Worm (Caenorhabditis elegans): ENCODE data around the gene atg-7.

atg-7 gene

ce11 chrIV:11124674-11125073, 43.8 kb upstream of the atg-7 start, which contains the start of gene spo-11:
spo-11 (minus strand) TSS chrIV:11124862.
- TF ChIP-seq nhr-25 (tag; optimal IDR thresholded peaks at IDR 0.05) (no peak), R02D3.7 (tag; optimal IDR thresholded peaks at IDR 0.05) (no peak), alr-1 (tag; optimal IDR thresholded peaks at IDR 0.05) (no peak)

- TF ChIP-seq unc-62 (GFP tag; optimal IDR thresholded peaks at IDR 0.05) (no peak), lin-13 (GFP tag; optimal IDR thresholded peaks at IDR 0.05) (no peak), mab-5 (tag; optimal IDR thresholded peaks at IDR 0.05) (no peak), skn-1 (tag; optimal IDR thresholded peaks at IDR 0.05) (no peak), unc-39 (tag; optimal IDR thresholded peaks at IDR 0.05) (no peak), lin-11 (tag; optimal IDR thresholded peaks at IDR 0.05) (no peak), Y55F3AM.14 (GFP tag; optimal IDR thresholded peaks at IDR 0.05) (no peak), nhr-21 (tag; optimal IDR thresholded peaks at IDR 0.05) (peak; percentile 20), unc-55 (GFP tag; optimal IDR thresholded peaks at IDR 0.05) (no peak), crh-2 (tag; optimal IDR thresholded peaks at IDR 0.05) (no peak), nhr-237 (tag; optimal IDR thresholded peaks at IDR 0.05) (no peak), nhr-77 (tag; optimal IDR thresholded peaks at IDR 0.05) (no peak), zag-1 (tag; optimal IDR thresholded peaks at IDR 0.05) (no peak), F13H6.1 (tag; optimal IDR thresholded peaks at IDR 0.05) (peak; percentile 47), nhr-25 (tag; optimal IDR thresholded peaks at IDR 0.05) (no peak), nhr-10 (tag; optimal IDR thresholded peaks at IDR 0.05) (no peak), ceh-16 (tag; optimal IDR thresholded peaks at IDR 0.05) (peak; percentile 41), nhr-12 (tag; optimal IDR thresholded peaks at IDR 0.05) (no peak), elt-3 (tag; optimal IDR thresholded peaks at IDR 0.05) (no peak), nhr-129 (tag; optimal IDR thresholded peaks at IDR 0.05) (no peak), mbf-1 (tag; optimal IDR thresholded peaks at IDR 0.05) (no peak), lin-39 (tag; optimal IDR thresholded peaks at IDR 0.05) (no peak), elt-1 (tag; optimal IDR thresholded peaks at IDR 0.05) (peak; percentile 84), fos-1 (tag; optimal IDR thresholded peaks at IDR 0.05) (no peak), peb-1 (tag; optimal IDR thresholded peaks at IDR 0.05) (no peak)
These were observed 39.2 kb upstream of the atg-7 start for ce11 chrIV:11119972-11120562.

ce11 chrIV:11118837-11119491, 38.1 kb upstream of the atg-7 start, which contains the start of the genes imp-2 and enpl-1:
imp-2 (minus strand) TSS chrIV:11118887.
enpl-1 (plus strand) TSS chrIV:11119298.
- TF ChIP-seq ceh-82 (tag; optimal IDR thresholded peaks at IDR 0.05) (no peak), crh-2 (tag; optimal IDR thresholded peaks at IDR 0.05) (peak; percentile 98), ama-1 (optimal IDR thresholded peaks at IDR 0.05) (no peak), dmd-4 (tag; optimal IDR thresholded peaks at IDR 0.05) (no peak), F13H6.1 (tag; optimal IDR thresholded peaks at IDR 0.05) (peak; percentile 91), lin-11 (tag; optimal IDR thresholded peaks at IDR 0.05) (peak; percentile 93), lin-13 (GFP tag; optimal IDR thresholded peaks at IDR 0.05) (peak; percentile 88), ztf-11 (tag; optimal IDR thresholded peaks at IDR 0.05) (no peak), blmp-1 (tag; optimal IDR thresholded peaks at IDR 0.05; ENCODE audit: insufficient read depth) (peak; percentile 10), mbf-1 (tag; optimal IDR thresholded peaks at IDR 0.05) (no peak), ZK546.5 (tag; optimal IDR thresholded peaks at IDR 0.05) (peak; percentile 34), C34F6.9 (tag; optimal IDR thresholded peaks at IDR 0.05) (peak; percentile 89), mdl-1 (tag; optimal IDR thresholded peaks at IDR 0.05) (peak; percentile 70 to 97), elt-1 (tag; optimal IDR thresholded peaks at IDR 0.05) (no peak), ceh-16 (tag; optimal IDR thresholded peaks at IDR 0.05) (peak; percentile 31), nhr-21 (tag; optimal IDR thresholded peaks at IDR 0.05) (peak; percentile 83), zag-1 (tag; optimal IDR thresholded peaks at IDR 0.05) (peak; percentile 98), nhr-129 (tag; optimal IDR thresholded peaks at IDR 0.05) (peak; percentile 94), sma-9 (GFP tag; optimal IDR thresholded peaks at IDR 0.05) (peak; percentile 81), sma-9 (tag; optimal IDR thresholded peaks at IDR 0.05) (no peak), aly-2 (tag; optimal IDR thresholded peaks at IDR 0.05) (no peak), nhr-23 (tag; optimal IDR thresholded peaks at IDR 0.05) (peak; percentile 25), sma-3 (GFP tag; optimal IDR thresholded peaks at IDR 0.05) (peak; percentile 89), nhr-6 (tag; optimal IDR thresholded peaks at IDR 0.05) (peak; percentile 71), Y55F3AM.14 (GFP tag; optimal IDR thresholded peaks at IDR 0.05) (peak; percentile 34), R02D3.7 (tag; optimal IDR thresholded peaks at IDR 0.05) (no peak), peb-1 (tag; optimal IDR thresholded peaks at IDR 0.05) (no peak), nhr-77 (tag; optimal IDR thresholded peaks at IDR 0.05) (peak; percentile 62), sem-4 (tag; optimal IDR thresholded peaks at IDR 0.05) (peak; percentile 74), gmeb-1 (tag; optimal IDR thresholded peaks at IDR 0.05) (peak; percentile 85), unc-55 (GFP tag; optimal IDR thresholded peaks at IDR 0.05) (peak; percentile 92), alr-1 (tag; optimal IDR thresholded peaks at IDR 0.05) (no peak), mab-5 (tag; optimal IDR thresholded peaks at IDR 0.05) (peak; percentile 89), nhr-25 (tag; optimal IDR thresholded peaks at IDR 0.05) (peak; percentile 78), lsy-2 (tag; optimal IDR thresholded peaks at IDR 0.05) (peak; percentile 90 to 96), unc-39 (tag; optimal IDR thresholded peaks at IDR 0.05) (no peak), skn-1 (tag; optimal IDR thresholded peaks at IDR 0.05) (no peak), nhr-10 (tag; optimal IDR thresholded peaks at IDR 0.05) (peak; percentile 43), egl-27 (tag; optimal IDR thresholded peaks at IDR 0.05) (peak; percentile 82), lin-39 (tag; optimal IDR thresholded peaks at IDR 0.05) (no peak), ztf-4 (tag; optimal IDR thresholded peaks at IDR 0.05) (peak; percentile 69)
